Worm (Caenorhabditis elegans): Measurements from ENCODE around the gene F58B3.6.

ce11 chrIV:11673543-11673942 is 37.1 kb downstream of the F58B3.6 start, which contains the start of gene inx-8:
- TF ChIP-seq nhr-76 (tag; optimal IDR thresholded peaks at IDR 0.05): no peak
- no peak for TF ChIP-seq skn-1 (tag; optimal IDR thresholded peaks at IDR 0.05)
